Fruit fly (Drosophila melanogaster) whole organism, prepupa: ENCODE data around the gene Etl1.

ENCODE experiments used
- Blimp-1 ChIP-seq: fragments of 200-800 bp; sonication (Bioruptor generic); optimal IDR thresholded peaks from 3 replicates; lab custom pipeline; 2017; ENCODE audit warnings: missing biosample characterization, missing genetic modification characterization, mild to moderate bottlenecking, moderate library complexity, missing genetic modification reagents
- CG10669 ChIP-seq: fragments of 200-800 bp; sonication (Bioruptor generic); optimal IDR thresholded peaks from 3 replicates; lab custom pipeline; 2018; ENCODE audit warnings: missing biosample characterization, mild to moderate bottlenecking, missing genetic modification characterization, moderate library complexity
- CG11762 ChIP-seq: fragments of 200-800 bp; sonication (Bioruptor generic); optimal IDR thresholded peaks from 3 replicates; lab custom pipeline; 2016; ENCODE audit warnings: missing biosample characterization, missing genetic modification characterization; ENCODE audit not compliant: insufficient read depth
- CG15336 ChIP-seq: fragments of 200-800 bp; sonication (Bioruptor generic); IDR thresholded peaks from 2 replicates; pipeline ENCODE4 v1.3.6; 2022; ENCODE audit warnings: missing biosample characterization, missing genetic modification characterization
- CG1621 ChIP-seq: fragments of 200-800 bp; sonication (Bioruptor generic); optimal IDR thresholded peaks from 3 replicates; lab custom pipeline; 2018; ENCODE audit warnings: missing biosample characterization, mild to moderate bottlenecking, missing genetic modification characterization
- CG16779 ChIP-seq: fragments of 200-800 bp; sonication (Bioruptor generic); optimal IDR thresholded peaks from 3 replicates; lab custom pipeline; 2017; ENCODE audit warnings: missing biosample characterization, mild to moderate bottlenecking, missing genetic modification characterization
- CG3032 ChIP-seq: fragments of 200-800 bp; optimal IDR thresholded peaks from 2 replicates; lab custom pipeline; 2019; ENCODE audit warnings: missing biosample characterization, mild to moderate bottlenecking, missing genetic modification characterization, moderate library complexity
- CG32006 ChIP-seq: fragments of 200-800 bp; sonication (Bioruptor generic); optimal IDR thresholded peaks from 3 replicates; lab custom pipeline; 2017; ENCODE audit warnings: missing biosample characterization, mild to moderate bottlenecking, missing genetic modification characterization
- CG34406 ChIP-seq: fragments of 200-800 bp; sonication (Bioruptor generic); optimal IDR thresholded peaks from 3 replicates; lab custom pipeline; 2016; ENCODE audit warnings: missing biosample characterization, missing genetic modification characterization
- CG3919 ChIP-seq: fragments of 200-800 bp; sonication (Bioruptor generic); optimal IDR thresholded peaks from 3 replicates; lab custom pipeline; 2016; ENCODE audit warnings: missing biosample characterization, missing genetic modification characterization
- CG4318 ChIP-seq: fragments of 200-800 bp; sonication (Bioruptor generic); optimal IDR thresholded peaks from 3 replicates; lab custom pipeline; 2017; ENCODE audit warnings: missing biosample characterization, mild to moderate bottlenecking, missing genetic modification characterization
- CG6163 ChIP-seq: fragments of 200-800 bp; sonication (Bioruptor generic); IDR thresholded peaks from 3 replicates; pipeline ENCODE4 v1.3.6; 2022; ENCODE audit warnings: missing biosample characterization, missing genetic modification characterization
- CG6792 ChIP-seq: fragments of 200-800 bp; sonication (Bioruptor generic); optimal IDR thresholded peaks from 3 replicates; lab custom pipeline; 2016; ENCODE audit warnings: missing biosample characterization, missing genetic modification characterization
- CG6808 ChIP-seq: fragments of 200-800 bp; sonication (Bioruptor generic); optimal IDR thresholded peaks from 3 replicates; lab custom pipeline; 2017; ENCODE audit warnings: missing biosample characterization, missing genetic modification characterization, mild to moderate bottlenecking, moderate library complexity, missing genetic modification reagents
- CG6854 ChIP-seq: fragments of 200-800 bp; sonication (Bioruptor generic); optimal IDR thresholded peaks from 2 replicates; lab custom pipeline; 2017; ENCODE audit warnings: missing biosample characterization, mild to moderate bottlenecking, missing genetic modification characterization
- CG7368 ChIP-seq: fragments of 200-800 bp; sonication (Bioruptor generic); optimal IDR thresholded peaks from 3 replicates; lab custom pipeline; 2016; ENCODE audit warnings: missing biosample characterization, missing genetic modification characterization
- CG8119 ChIP-seq: fragments of 200-800 bp; sonication (Bioruptor generic); IDR thresholded peaks from 3 replicates; pipeline ENCODE4 v1.3.6; 2022; ENCODE audit warnings: missing biosample characterization, missing genetic modification characterization
- CG8632 ChIP-seq: fragments of 200-800 bp; sonication (Bioruptor generic); optimal IDR thresholded peaks from 3 replicates; lab custom pipeline; 2016; ENCODE audit warnings: missing biosample characterization, missing genetic modification characterization
- CG9139 ChIP-seq: fragments of 200-800 bp; sonication (Bioruptor generic); optimal IDR thresholded peaks from 3 replicates; lab custom pipeline; 2017; ENCODE audit warnings: missing biosample characterization, mild to moderate bottlenecking, missing genetic modification characterization
- Eip75B ChIP-seq: fragments of 200-800 bp; sonication (Bioruptor generic); optimal IDR thresholded peaks from 3 replicates; lab custom pipeline; 2016; ENCODE audit warnings: missing biosample characterization, missing genetic modification characterization
- Eip78C ChIP-seq: fragments of 200-800 bp; sonication (Bioruptor generic); peaks from one replicate; lab custom pipeline; 2016; ENCODE audit warnings: missing biosample characterization, missing genetic modification characterization
- Eip93F ChIP-seq: fragments of 200-800 bp; sonication (Bioruptor generic); optimal IDR thresholded peaks from 2 replicates; lab custom pipeline; 2016; ENCODE audit warnings: missing biosample characterization, mild to moderate bottlenecking, missing genetic modification characterization
- Ets21C ChIP-seq: fragments of 200-800 bp; sonication (Bioruptor generic); optimal IDR thresholded peaks from 3 replicates; lab custom pipeline; 2016; ENCODE audit warnings: missing biosample characterization, missing genetic modification characterization
- Ets96B ChIP-seq: fragments of 200-800 bp; optimal IDR thresholded peaks from 2 replicates; lab custom pipeline; 2019; ENCODE audit warnings: missing biosample characterization, mild to moderate bottlenecking, missing genetic modification characterization, moderate library complexity
- Hr38 ChIP-seq: sonication (Bioruptor generic); optimal IDR thresholded peaks from 2 replicates; lab custom pipeline; 2016; ENCODE audit warnings: missing biosample characterization, missing genetic modification characterization
- Hr39 ChIP-seq: fragments of 200-800 bp; sonication (Bioruptor generic); optimal IDR thresholded peaks from 2 replicates; lab custom pipeline; 2016; ENCODE audit warnings: missing biosample characterization, missing genetic modification characterization
- Lpt ChIP-seq: fragments of 200-800 bp; sonication (Bioruptor generic); optimal IDR thresholded peaks from 3 replicates; lab custom pipeline; 2016; ENCODE audit warnings: missing biosample characterization, missing genetic modification characterization
- OdsH ChIP-seq: fragments of 200-800 bp; sonication (Bioruptor generic); optimal IDR thresholded peaks from 3 replicates; lab custom pipeline; 2016; ENCODE audit warnings: missing biosample characterization, missing genetic modification characterization
- Smox ChIP-seq: fragments of 200-800 bp; sonication (Bioruptor generic); optimal IDR thresholded peaks from 3 replicates; lab custom pipeline; 2016; ENCODE audit warnings: missing biosample characterization, missing genetic modification characterization
- Sox102F ChIP-seq: fragments of 200-800 bp; sonication (Bioruptor generic); optimal IDR thresholded peaks from 2 replicates; lab custom pipeline; 2016; ENCODE audit warnings: missing biosample characterization, mild to moderate bottlenecking, missing genetic modification characterization
- Sox14 ChIP-seq: fragments of 200-800 bp; sonication (Bioruptor generic); optimal IDR thresholded peaks from 3 replicates; lab custom pipeline; 2016; ENCODE audit warnings: missing biosample characterization, missing genetic modification characterization
- achi ChIP-seq: fragments of 200-800 bp; sonication (Bioruptor generic); optimal IDR thresholded peaks from 3 replicates; lab custom pipeline; 2016; ENCODE audit warnings: missing biosample characterization, missing genetic modification characterization
- acj6 ChIP-seq: fragments of 200-800 bp; sonication (Bioruptor generic); optimal IDR thresholded peaks from 3 replicates; lab custom pipeline; 2016; ENCODE audit warnings: missing biosample characterization, missing genetic modification characterization
- cyc ChIP-seq: fragments of 200-800 bp; sonication (Bioruptor generic); optimal IDR thresholded peaks from 3 replicates; lab custom pipeline; 2016; ENCODE audit warnings: missing biosample characterization, missing genetic modification characterization
- dsx ChIP-seq: fragments of 200-800 bp; optimal IDR thresholded peaks from 3 replicates; lab custom pipeline; 2019; ENCODE audit warnings: missing biosample characterization, mild to moderate bottlenecking, missing genetic modification characterization, moderate library complexity; ENCODE audit not compliant: poor library complexity, severe bottlenecking
- eg ChIP-seq: fragments of 200-800 bp; sonication (Bioruptor generic); IDR thresholded peaks from 3 replicates; pipeline ENCODE4 v1.3.6; 2022; ENCODE audit warnings: missing biosample characterization, missing genetic modification characterization
- esn ChIP-seq: fragments of 200-800 bp; sonication (Bioruptor generic); optimal IDR thresholded peaks from 2 replicates; lab custom pipeline; 2016; ENCODE audit warnings: missing biosample characterization, mild to moderate bottlenecking, missing genetic modification characterization, moderate library complexity
- fd59A ChIP-seq: fragments of 200-800 bp; sonication (Bioruptor generic); optimal IDR thresholded peaks from 2 replicates; lab custom pipeline; 2017; ENCODE audit warnings: missing biosample characterization, mild to moderate bottlenecking, missing genetic modification characterization, missing genetic modification reagents
- fd85E ChIP-seq: fragments of 200-800 bp; sonication (Bioruptor generic); optimal IDR thresholded peaks from 3 replicates; lab custom pipeline; 2016; ENCODE audit warnings: missing biosample characterization, missing genetic modification characterization
- fkh ChIP-seq: fragments of 200-800 bp; sonication (Bioruptor generic); optimal IDR thresholded peaks from 3 replicates; lab custom pipeline; 2017; ENCODE audit warnings: missing biosample characterization, mild to moderate bottlenecking, missing genetic modification characterization, moderate library complexity
- lz ChIP-seq: fragments of 200-800 bp; sonication (Bioruptor generic); optimal IDR thresholded peaks from 3 replicates; lab custom pipeline; 2016; ENCODE audit warnings: missing biosample characterization, missing genetic modification characterization
- net ChIP-seq: fragments of 200-800 bp; sonication (Bioruptor generic); optimal IDR thresholded peaks from 3 replicates; lab custom pipeline; 2016; ENCODE audit warnings: missing biosample characterization, missing genetic modification characterization
- pdm3 ChIP-seq: fragments of 200-800 bp; sonication (Bioruptor generic); optimal IDR thresholded peaks from 3 replicates; lab custom pipeline; 2016; ENCODE audit warnings: missing biosample characterization, missing genetic modification characterization
- spab ChIP-seq: fragments of 200-800 bp; sonication (Bioruptor generic); optimal IDR thresholded peaks from 2 replicates; lab custom pipeline; 2017; ENCODE audit warnings: missing biosample characterization, mild to moderate bottlenecking, missing genetic modification characterization, missing genetic modification reagents
- ss ChIP-seq, 2 experiments: fragments of 200-800 bp; sonication (Bioruptor generic); optimal IDR thresholded peaks; 2 replicates in 1 of 2; 3 replicates in 1 of 2; lab custom pipeline; 2017 to 2018; ENCODE audit warnings: mild to moderate bottlenecking in 2 of 2, missing biosample characterization in 2 of 2, missing genetic modification characterization in 2 of 2, moderate library complexity in 1 of 2
- topi ChIP-seq: fragments of 200-800 bp; sonication (Bioruptor generic); optimal IDR thresholded peaks from 3 replicates; lab custom pipeline; 2016; ENCODE audit warnings: missing biosample characterization, missing genetic modification characterization
- vri ChIP-seq: fragments of 200-800 bp; sonication (Bioruptor generic); optimal IDR thresholded peaks from 3 replicates; lab custom pipeline; 2016; ENCODE audit warnings: missing biosample characterization, mild to moderate bottlenecking, missing genetic modification characterization

Gene Etl1

dm6 chr2L:9897296-9897695 is 15.1 kb downstream of the Etl1 start, which contains the start of gene RpS2 (continued):
- peak; percentile 1 for TF ChIP-seq cyc
- TF ChIP-seq OdsH (GFP tag; lab: Kevin White, UChicago), result peak; percentile 28
- TF ChIP-seq pdm3 (GFP tag; lab: Kevin White, UChicago), result no peak
- TF ChIP-seq CG6792 (GFP tag; lab: Kevin White, UChicago), result no peak
- no peak; the same call in 2 of the 3 replicates for TF ChIP-seq CG8119
- TF ChIP-seq CG10669 (GFP tag; lab: Kevin White, UChicago), result no peak
- no peak for TF ChIP-seq lz (GFP tag; lab: Kevin White, UChicago)
- no peak for TF ChIP-seq Hr38 (GFP tag; lab: Kevin White, UChicago)
- no peak for TF ChIP-seq CG8632
- no peak for TF ChIP-seq CG3919
- no peak for TF ChIP-seq fd59A (GFP tag; lab: Kevin White, UChicago)
- no peak for TF ChIP-seq fd85E (GFP tag; lab: Kevin White, UChicago)
- TF ChIP-seq CG15336 (GFP tag; lab: Robert Waterston, UW), result no peak
- TF ChIP-seq Blimp-1 (GFP tag; lab: Kevin White, UChicago), result no peak
- TF ChIP-seq, all 60 proteins: peak for 21

dm6 chr2L:9894871-9895364 is 17.5 kb downstream of the Etl1 start, which contains the start of gene Bka:
TSS of gene Bka (plus strand) at chr2L:9895287.
- TF ChIP-seq topi (GFP tag; lab: Kevin White, UChicago), result peak; percentile 56
- no peak for TF ChIP-seq CG1621 (tag; lab: Kevin White, UChicago)
- TF ChIP-seq Ets21C (GFP tag; lab: Kevin White, UChicago), result peak; percentile 1
- no peak for TF ChIP-seq CG6792 (GFP tag; lab: Kevin White, UChicago)
- TF ChIP-seq CG3032 (tag; lab: Kevin White, UChicago), result peak; percentile 39
- TF ChIP-seq CG34406 (GFP tag; lab: Kevin White, UChicago), result peak; percentile 56
- TF ChIP-seq acj6 (GFP tag; lab: Kevin White, UChicago), result peak; percentile 29
- no peak for TF ChIP-seq pdm3 (GFP tag; lab: Kevin White, UChicago)
- peak; percentile 77 for TF ChIP-seq Eip78C (GFP tag; lab: Kevin White, UChicago)
- peak; percentile 13 for TF ChIP-seq Ets96B
- no peak for TF ChIP-seq CG9139 (GFP tag; lab: Kevin White, UChicago)
- TF ChIP-seq CG6854 (GFP tag; lab: Kevin White, UChicago), result peak; percentile 52
- TF ChIP-seq CG8119, result no peak
- TF ChIP-seq CG3919, result no peak
- peak; percentile 11; the same call in 1 of the 2 replicates for TF ChIP-seq CG15336 (GFP tag; lab: Robert Waterston, UW)
- peak; percentile 21 for TF ChIP-seq CG7368 (GFP tag; lab: Kevin White, UChicago)
- TF ChIP-seq CG4318 (GFP tag; lab: Kevin White, UChicago), result no peak
- TF ChIP-seq Hr39, result no peak
- no peak for TF ChIP-seq achi (GFP tag; lab: Kevin White, UChicago)
- TF ChIP-seq Eip93F (GFP tag; lab: Kevin White, UChicago), result peak; percentile 23
- TF ChIP-seq cyc, result no peak
- TF ChIP-seq CG8632, result no peak
- no peak for TF ChIP-seq Sox102F (GFP tag; lab: Kevin White, UChicago)
- TF ChIP-seq Smox (GFP tag; lab: Kevin White, UChicago), result no peak
- TF ChIP-seq dsx (GFP tag; lab: Kevin White, UChicago), result peak; percentile 25
- TF ChIP-seq lz (GFP tag; lab: Kevin White, UChicago), result peak; percentile 38
- peak; percentile 65 for TF ChIP-seq esn (GFP tag; lab: Kevin White, UChicago)
- TF ChIP-seq eg (GFP tag; lab: Robert Waterston, UW), result no peak
- no peak for TF ChIP-seq net (GFP tag; lab: Kevin White, UChicago)
- peak; percentile 24 for TF ChIP-seq Sox14 (GFP tag; lab: Kevin White, UChicago)
- TF ChIP-seq Hr38 (GFP tag; lab: Kevin White, UChicago), result no peak
- TF ChIP-seq CG32006 (GFP tag; lab: Kevin White, UChicago), result no peak
- TF ChIP-seq Eip75B, result peak; percentile 38
- TF ChIP-seq fkh (GFP tag; lab: Kevin White, UChicago), result peak; percentile 52
- TF ChIP-seq ss (GFP tag; optimal IDR thresholded peaks at IDR 0.05; lab: Kevin White, UChicago), result peak in 1 of 2 experiments; percentile 58
- TF ChIP-seq CG6808 (GFP tag; lab: Kevin White, UChicago), result peak; percentile 18
- peak; percentile 17 for TF ChIP-seq CG10669 (GFP tag; lab: Kevin White, UChicago)
- TF ChIP-seq fd85E (GFP tag; lab: Kevin White, UChicago), result no peak
- TF ChIP-seq fd59A (GFP tag; lab: Kevin White, UChicago), result no peak
- TF ChIP-seq Blimp-1 (GFP tag; lab: Kevin White, UChicago), result peak; percentile 15
- TF ChIP-seq vri (GFP tag; lab: Kevin White, UChicago), result peak; percentile 74
- no peak for TF ChIP-seq Lpt (GFP tag; lab: Kevin White, UChicago)
- no peak for TF ChIP-seq spab
- no peak for TF ChIP-seq CG6163 (GFP tag; lab: Robert Waterston, UW)
- no peak for TF ChIP-seq CG16779 (tag; lab: Kevin White, UChicago)
- TF ChIP-seq CG11762 (GFP tag; lab: Kevin White, UChicago), result no peak
